Worm (Caenorhabditis elegans) whole organism, L1 larva: Measurements from ENCODE around the gene cest-31.

Experiments
- alr-1 ChIP-seq: fragments of 200-800 bp; sonication (Bioruptor generic); optimal IDR thresholded peaks from 2 replicates; lab custom pipeline; 2018; ENCODE audit warnings: borderline replicate concordance, mild to moderate bottlenecking, missing genetic modification characterization, missing compliant biosample characterization
- ama-1 ChIP-seq: fragments of 150-350 bp; optimal IDR thresholded peaks from 2 replicates; lab custom pipeline; 2014
- ceh-63 ChIP-seq: fragments of 200-800 bp; sonication (Bioruptor generic); optimal IDR thresholded peaks from 2 replicates; lab custom pipeline; 2018; ENCODE audit warnings: mild to moderate bottlenecking, missing genetic modification characterization, missing compliant biosample characterization
- elt-2 ChIP-seq: sonication (generic microtip); optimal IDR thresholded peaks from 2 replicates; lab custom pipeline; 2016; ENCODE audit warnings: missing genetic modification characterization, mild to moderate bottlenecking, inconsistent platforms, missing compliant biosample characterization, missing genetic modification reagents
- elt-3 ChIP-seq, 6 experiments: fragments of 150-350 bp in 1 of 6; sonication (generic microtip); optimal IDR thresholded peaks; 2 replicates each; lab custom pipeline; 2017 to 2018; ENCODE audit warnings: missing biosample characterization in 6 of 6, missing genetic modification characterization in 6 of 6, inconsistent platforms in 1 of 6
- fkh-10 ChIP-seq: sonication (generic microtip); optimal IDR thresholded peaks from 2 replicates; lab custom pipeline; 2017; ENCODE audit warnings: missing biosample characterization, missing genetic modification reagents, missing genetic modification characterization
- fos-1 ChIP-seq: fragments of 150-350 bp; optimal IDR thresholded peaks from 2 replicates; lab custom pipeline; 2014; ENCODE audit warnings: missing biosample characterization, missing genetic modification characterization
- mep-1 ChIP-seq: fragments of 150-350 bp; optimal IDR thresholded peaks from 2 replicates; lab custom pipeline; 2014; ENCODE audit warnings: missing biosample characterization, missing genetic modification characterization
- nhr-76 ChIP-seq: sonication (generic microtip); optimal IDR thresholded peaks from 2 replicates; lab custom pipeline; 2017; ENCODE audit warnings: missing biosample characterization, missing genetic modification characterization
- snpc-4 ChIP-seq: fragments of 150-350 bp; optimal IDR thresholded peaks from 2 replicates; lab custom pipeline; 2014; ENCODE audit warnings: missing biosample characterization, missing genetic modification characterization
- unc-86 ChIP-seq: sonication (generic microtip); optimal IDR thresholded peaks from 2 replicates; lab custom pipeline; 2016; ENCODE audit warnings: missing genetic modification characterization, missing compliant biosample characterization
- ztf-11 ChIP-seq, 2 experiments: sonication (generic microtip); optimal IDR thresholded peaks; 2 replicates each; lab custom pipeline; 2016 to 2017; ENCODE audit warnings: missing genetic modification characterization in 2 of 2, missing biosample characterization in 1 of 2, missing compliant biosample characterization in 1 of 2

ce11 chrV:6652051-6652450 is 22.0 kb upstream of the cest-31 start, which contains the start of gene T10H9.8:
- no peak for TF ChIP-seq snpc-4 (tag; lab: Kevin White, UChicago)
- TF ChIP-seq fkh-10 (GFP tag; lab: Kevin White, UChicago) = no peak
- TF ChIP-seq mep-1 (tag; lab: Kevin White, UChicago) = no peak
- TF ChIP-seq alr-1 (tag; lab: Kevin White, UChicago) = no peak
- TF ChIP-seq unc-86 = no peak
- TF ChIP-seq ztf-11 (tag; optimal IDR thresholded peaks at IDR 0.05; lab: Kevin White, UChicago) = no peak
- no peak for TF ChIP-seq elt-3 (tag; optimal IDR thresholded peaks at IDR 0.05; lab: Kevin White, UChicago)
- no peak for TF ChIP-seq nhr-76 (tag; lab: Kevin White, UChicago)
- TF ChIP-seq ceh-63 (GFP tag; lab: Kevin White, UChicago) = no peak
- TF ChIP-seq ama-1 = no peak
- TF ChIP-seq fos-1 (tag; lab: Kevin White, UChicago) = no peak
- TF ChIP-seq elt-2 (tag; lab: Kevin White, UChicago) = no peak
